Fruit fly (Drosophila melanogaster) ovary, adult (tissue): Measurements from ENCODE around the gene CG10680.
A peak's percentile ranks its signal among the peaks of the same experiment; 100 is the strongest.

Experiments
- CG17801 ChIP-seq: fragments of 200-800 bp; optimal IDR thresholded peaks from 2 replicates; lab custom pipeline; 2019; ENCODE audit warnings: missing biosample characterization, mild to moderate bottlenecking, missing genetic modification characterization, moderate library complexity; ENCODE audit not compliant: partially characterized antibody

The CG10680 gene

dm6 chr2L:19949600-19949999, 14.3 kb upstream of the CG10680 start:
- no peak for TF ChIP-seq CG17801

dm6 chr2L:19951543-19952163, 12.3 kb upstream of the CG10680 start:
- TF ChIP-seq CG17801: no peak

dm6 chr2L:19952221-19952620, 11.7 kb upstream of the CG10680 start:
- TF ChIP-seq CG17801: no peak

- TF ChIP-seq CG17801: peak; percentile 22
Observed at dm6 chr2L:19958520-19959161, 5.3 kb upstream of the CG10680 start, which contains the start of gene COX4. Gene COX4, plus strand, starts transcription at chr2L:19958713.

dm6 chr2L:19960930-19961329, 3.0 kb upstream of the CG10680 start, which contains the start of gene CG34051:
Gene CG34051, minus strand, starts transcription at chr2L:19961030.
- no peak for TF ChIP-seq CG17801

- no peak for TF ChIP-seq CG17801
Observed at dm6 chr2L:19961585-19961984, 2.4 kb upstream of the CG10680 start, which contains the start of gene CG42866. Gene CG42866, minus strand, starts transcription at chr2L:19961685.

dm6 chr2L:19962252-19962729, 1.6 kb upstream of the CG10680 start, which contains the start of the genes CG13965 and CG16772:
Gene CG13965, minus strand, starts transcription at chr2L:19962352.
Gene CG16772, plus strand, starts transcription at chr2L:19962679.
- no peak for TF ChIP-seq CG17801

dm6 chr2L:19966410-19966809, 2.5 kb downstream of the CG10680 start, which contains the start of gene OS9:
Gene OS9, minus strand, starts transcription at chr2L:19966510.
- TF ChIP-seq CG17801: no peak

dm6 chr2L:19967390-19967789, 3.5 kb downstream of the CG10680 start, which contains the start of gene Hf:
Gene Hf, minus strand, starts transcription at chr2L:19967685.
- TF ChIP-seq CG17801: no peak

- TF ChIP-seq CG17801: no peak
Observed at dm6 chr2L:19987875-19988665, 24.1 kb downstream of the CG10680 start.

- TF ChIP-seq CG17801: no peak
Observed at dm6 chr2L:19989658-19990362, 25.9 kb downstream of the CG10680 start.

dm6 chr2L:19992427-19992998, 28.6 kb downstream of the CG10680 start:
- no peak for TF ChIP-seq CG17801

dm6 chr2L:19998139-19998538, 34.2 kb downstream of the CG10680 start:
- no peak for TF ChIP-seq CG17801

- TF ChIP-seq CG17801: no peak
Observed at dm6 chr2L:20002086-20002485, 38.1 kb downstream of the CG10680 start.

dm6 chr2L:20004341-20004740, 40.4 kb downstream of the CG10680 start:
- TF ChIP-seq CG17801: no peak

dm6 chr2L:20005064-20005463, 41.1 kb downstream of the CG10680 start:
- no peak for TF ChIP-seq CG17801
